Fruit fly (Drosophila melanogaster) Kc167 (cell line): ENCODE data around the gene par-6.

Experiments used
- Sin3A ChIP-seq: fragments of >200 bp; optimal IDR thresholded peaks from 2 replicates; lab custom pipeline; 2018; ENCODE audit warnings: missing external identifiers
- h ChIP-seq: fragments of >200 bp; optimal IDR thresholded peaks from 3 replicates; lab custom pipeline; 2018; ENCODE audit warnings: missing external identifiers

- TF ChIP-seq Sin3A (lab: Kevin White, UChicago) (no peak), h (no peak)
Observed at dm6 chrX:17718927-17719691, 16.0 kb downstream of the par-6 start.
